Worm (Caenorhabditis elegans) whole organism, L3 larva: Measurements from ENCODE around the gene elpc-3.

Experiments used
- ZK546.5 ChIP-seq: sonication (generic microtip); optimal IDR thresholded peaks from 2 replicates; lab custom pipeline; 2017; ENCODE audit warnings: missing biosample characterization, missing genetic modification characterization
- aly-2 ChIP-seq: fragments of 150-350 bp; optimal IDR thresholded peaks from 2 replicates; lab custom pipeline; 2014; ENCODE audit warnings: missing biosample characterization, missing genetic modification characterization
- ama-1 ChIP-seq: fragments of 150-350 bp; optimal IDR thresholded peaks from 2 replicates; lab custom pipeline; 2018
- ceh-16 ChIP-seq: sonication (generic microtip); optimal IDR thresholded peaks from 2 replicates; lab custom pipeline; 2017; ENCODE audit warnings: missing biosample characterization, missing genetic modification characterization
- ceh-28 ChIP-seq: fragments of 150-350 bp; optimal IDR thresholded peaks from 2 replicates; lab custom pipeline; 2014; ENCODE audit warnings: missing biosample characterization, missing genetic modification reagents, missing genetic modification characterization
- ceh-82 ChIP-seq: fragments of 150-350 bp; optimal IDR thresholded peaks from 2 replicates; lab custom pipeline; 2014; ENCODE audit warnings: missing biosample characterization, missing genetic modification characterization
- egl-27 ChIP-seq: sonication (generic microtip); optimal IDR thresholded peaks from 4 replicates; lab custom pipeline; 2017; ENCODE audit warnings: missing biosample characterization, missing genetic modification reagents, missing genetic modification characterization
- egl-5 ChIP-seq: fragments of 150-350 bp; optimal IDR thresholded peaks from 2 replicates; lab custom pipeline; 2017; ENCODE audit warnings: missing biosample characterization, missing genetic modification reagents, missing genetic modification characterization, inconsistent platforms
- elt-1 ChIP-seq: fragments of 150-350 bp; optimal IDR thresholded peaks from 2 replicates; lab custom pipeline; 2014; ENCODE audit warnings: missing biosample characterization, missing genetic modification characterization
- elt-2 ChIP-seq: sonication (generic microtip); optimal IDR thresholded peaks from 2 replicates; lab custom pipeline; 2016; ENCODE audit warnings: missing genetic modification reagents, mild to moderate bottlenecking, missing genetic modification characterization, missing compliant biosample characterization
- elt-3 ChIP-seq, 3 experiments: fragments of 150-350 bp in 1 of 3; sonication (generic microtip) in 2 of 3; optimal IDR thresholded peaks; 2 replicates in 2 of 3; 4 replicates in 1 of 3; lab custom pipeline; 2014 to 2017; ENCODE audit warnings: missing biosample characterization in 3 of 3, missing genetic modification characterization in 3 of 3
- fkh-2 ChIP-seq: fragments of 150-350 bp; optimal IDR thresholded peaks from 2 replicates; lab custom pipeline; 2014; ENCODE audit warnings: missing biosample characterization, missing genetic modification reagents, missing genetic modification characterization
- fos-1 ChIP-seq: fragments of 150-350 bp; optimal IDR thresholded peaks from 2 replicates; lab custom pipeline; 2014; ENCODE audit warnings: missing biosample characterization, missing genetic modification characterization
- hmg-11 ChIP-seq: sonication (generic microtip); optimal IDR thresholded peaks from 2 replicates; lab custom pipeline; 2016; ENCODE audit warnings: missing genetic modification characterization, missing compliant biosample characterization
- jun-1 ChIP-seq: fragments of 150-350 bp; optimal IDR thresholded peaks from 2 replicates; lab custom pipeline; 2014; ENCODE audit warnings: missing biosample characterization, missing genetic modification reagents, missing genetic modification characterization
- lin-15B ChIP-seq: fragments of 150-350 bp; optimal IDR thresholded peaks from 2 replicates; lab custom pipeline; 2014; ENCODE audit warnings: missing biosample characterization, missing genetic modification characterization
- lin-39 ChIP-seq: fragments of 150-350 bp; optimal IDR thresholded peaks from 2 replicates; lab custom pipeline; 2018; ENCODE audit warnings: missing biosample characterization, missing genetic modification reagents, missing genetic modification characterization
- mdl-1 ChIP-seq: fragments of 150-350 bp; optimal IDR thresholded peaks from 2 replicates; lab custom pipeline; 2014; ENCODE audit warnings: missing biosample characterization, missing genetic modification characterization
- nfya-1 ChIP-seq: sonication (generic microtip); optimal IDR thresholded peaks from 2 replicates; lab custom pipeline; 2017; ENCODE audit warnings: missing genetic modification characterization, mild to moderate bottlenecking, missing compliant biosample characterization, antibody characterized with exemption, moderate library complexity; ENCODE audit not compliant: insufficient read depth
- nhr-11 ChIP-seq: fragments of 150-350 bp; optimal IDR thresholded peaks from 2 replicates; lab custom pipeline; 2014; ENCODE audit warnings: missing biosample characterization, missing genetic modification characterization
- nhr-23 ChIP-seq: fragments of 150-350 bp; optimal IDR thresholded peaks from 2 replicates; lab custom pipeline; 2014; ENCODE audit warnings: missing biosample characterization, missing genetic modification reagents, missing genetic modification characterization
- nhr-25 ChIP-seq: sonication (generic microtip); optimal IDR thresholded peaks from 2 replicates; lab custom pipeline; 2017; ENCODE audit warnings: missing biosample characterization, missing genetic modification characterization
- nhr-28 ChIP-seq: fragments of 150-350 bp; optimal IDR thresholded peaks from 2 replicates; lab custom pipeline; 2014; ENCODE audit warnings: missing biosample characterization, missing genetic modification characterization
- pha-4 ChIP-seq: fragments of 150-350 bp; optimal IDR thresholded peaks from 2 replicates; lab custom pipeline; 2014; ENCODE audit warnings: missing biosample characterization, missing genetic modification reagents, missing genetic modification characterization
- pqm-1 ChIP-seq: fragments of 150-350 bp; optimal IDR thresholded peaks from 2 replicates; lab custom pipeline; 2017; ENCODE audit warnings: missing biosample characterization, missing genetic modification characterization, inconsistent platforms
- skn-1 ChIP-seq: fragments of 150-350 bp; optimal IDR thresholded peaks from 2 replicates; lab custom pipeline; 2014; ENCODE audit warnings: missing biosample characterization, missing genetic modification characterization
- snpc-4 ChIP-seq: fragments of 150-350 bp; optimal IDR thresholded peaks from 2 replicates; lab custom pipeline; 2014; ENCODE audit warnings: missing biosample characterization, missing genetic modification characterization
- unc-62 ChIP-seq: fragments of 150-350 bp; sonication (generic microtip); optimal IDR thresholded peaks from 4 replicates; lab custom pipeline; 2014; ENCODE audit warnings: missing biosample characterization, missing genetic modification reagents, missing genetic modification characterization
- ztf-11 ChIP-seq: fragments of 150-350 bp; optimal IDR thresholded peaks from 2 replicates; lab custom pipeline; 2014; ENCODE audit warnings: missing biosample characterization, missing genetic modification characterization
- ztf-4 ChIP-seq: fragments of 150-350 bp; optimal IDR thresholded peaks from 2 replicates; lab custom pipeline; 2014; ENCODE audit warnings: missing biosample characterization, missing genetic modification characterization

Gene elpc-3

ce11 chrV:12197748-12198147, 16.5 kb upstream of the elpc-3 start:
- TF ChIP-seq aly-2 (tag; lab: Kevin White, UChicago) (no peak), fos-1 (tag; lab: Kevin White, UChicago) (no peak), ama-1 (lab: Kevin White, UChicago) (no peak)

- no peak for TF ChIP-seq egl-27 (tag; lab: Kevin White, UChicago)
- peak; percentile 89 for TF ChIP-seq pha-4
Observed at ce11 chrV:12196659-12197058, 15.4 kb upstream of the elpc-3 start.

ce11 chrV:12195845-12196244, 14.6 kb upstream of the elpc-3 start, which contains the start of gene ZK836.3:
ZK836.3 (minus strand) TSS chrV:12195945.
- TF ChIP-seq unc-62 (GFP tag; lab: Kevin White, UChicago), result no peak
- TF ChIP-seq elt-1 (tag; lab: Kevin White, UChicago), result no peak
- no peak for TF ChIP-seq fkh-2 (tag; lab: Kevin White, UChicago)
- TF ChIP-seq pqm-1 (tag; lab: Kevin White, UChicago), result no peak
- TF ChIP-seq pha-4, result peak; percentile 43
- TF ChIP-seq skn-1, result no peak

- TF ChIP-seq egl-5 (no peak), elt-1 (tag; lab: Kevin White, UChicago) (peak; percentile 7), mdl-1 (no peak), aly-2 (tag; lab: Kevin White, UChicago) (no peak), nhr-23 (tag; lab: Kevin White, UChicago) (no peak), nhr-28 (no peak), pqm-1 (tag; lab: Kevin White, UChicago) (no peak), jun-1 (tag; lab: Kevin White, UChicago) (no peak), nhr-25 (tag; lab: Kevin White, UChicago) (peak; percentile 12), ceh-16 (tag; lab: Kevin White, UChicago) (no peak), ceh-28 (tag; lab: Kevin White, UChicago) (peak; percentile 34), ztf-4 (tag; lab: Kevin White, UChicago) (no peak), skn-1 (no peak), ztf-11 (tag; lab: Kevin White, UChicago) (no peak), elt-3 (tag; optimal IDR thresholded peaks at IDR 0.05; lab: Kevin White, UChicago) (no peak), fkh-2 (tag; lab: Kevin White, UChicago) (no peak), ceh-82 (tag; lab: Kevin White, UChicago) (no peak)
Observed at ce11 chrV:12194275-12194674, 13.1 kb upstream of the elpc-3 start, which contains the start of gene ogdh-2. ogdh-2 (plus strand) TSS chrV:12194507.

ce11 chrV:12192129-12192528, 10.9 kb upstream of the elpc-3 start, which contains the start of gene rnp-1:
rnp-1 (plus strand) TSS chrV:12192273.
- TF ChIP-seq pha-4 (peak; percentile 10), nhr-28 (no peak), egl-5 (no peak), aly-2 (tag; lab: Kevin White, UChicago) (no peak), ama-1 (lab: Kevin White, UChicago) (peak; percentile 35)
- TF ChIP-seq, all 47 proteins: peak for 2

DNA sequence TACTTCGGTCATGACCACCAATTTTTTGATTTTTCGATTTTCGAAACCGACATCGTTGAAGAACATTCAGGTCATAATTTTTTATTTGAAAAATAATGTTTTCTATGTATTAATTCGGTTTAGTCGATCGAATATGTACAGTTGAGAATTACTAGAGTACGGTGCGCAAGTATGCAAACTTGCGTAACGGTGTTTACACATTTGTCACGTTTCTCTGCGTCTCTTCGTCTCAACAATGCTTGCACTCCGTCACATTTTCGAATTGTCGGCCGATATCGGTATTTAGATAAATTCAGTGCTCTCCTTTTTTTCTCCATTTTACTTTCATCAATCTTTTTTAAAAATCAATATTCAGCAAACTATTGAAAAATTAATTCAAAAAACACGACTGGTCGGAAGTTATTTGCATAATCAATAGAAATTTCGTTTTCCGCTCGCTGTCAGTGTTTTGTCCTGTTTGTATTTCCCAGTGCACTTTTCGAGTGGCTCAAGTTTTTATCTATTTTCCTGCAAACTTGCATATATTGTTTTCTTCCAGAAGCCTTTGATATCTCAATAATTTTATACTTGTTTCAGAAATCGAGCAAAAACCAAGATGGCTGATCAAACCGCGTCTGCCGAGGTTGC, 9.8 kb upstream of the elpc-3 start, which contains the start of gene dpy-30:
TSS of gene dpy-30 (plus strand) at position 577 of the 627 bp plus-strand sequence.
- TF ChIP-seq nfya-1, result peak; percentile 82
- peak; percentile 29 for TF ChIP-seq lin-15B (tag; lab: Kevin White, UChicago)
- no peak for TF ChIP-seq nhr-28
- no peak for TF ChIP-seq ceh-16 (tag; lab: Kevin White, UChicago)
- TF ChIP-seq ceh-28 (tag; lab: Kevin White, UChicago), result peak; percentile 38
- TF ChIP-seq nhr-25 (tag; lab: Kevin White, UChicago), result peak; percentile 65
- TF ChIP-seq ZK546.5 (tag; lab: Kevin White, UChicago), result no peak
- peak; percentile 38 for TF ChIP-seq nhr-23 (tag; lab: Kevin White, UChicago)
- no peak for TF ChIP-seq unc-62 (GFP tag; lab: Kevin White, UChicago)
- TF ChIP-seq nhr-11 (tag; lab: Kevin White, UChicago), result no peak
- peak; percentile 72 for TF ChIP-seq hmg-11 (tag; lab: Kevin White, UChicago)
- no peak for TF ChIP-seq fos-1 (tag; lab: Kevin White, UChicago)
- peak; percentile 50 for TF ChIP-seq lin-39 (tag; lab: Kevin White, UChicago)
- TF ChIP-seq elt-2 (tag; lab: Kevin White, UChicago), result peak; percentile 42
- peak; percentile 64 for TF ChIP-seq snpc-4
- peak; percentile 86 for TF ChIP-seq pha-4
